Fruit fly (Drosophila melanogaster): ENCODE measurements around the gene CG10650.

- no peak for TF ChIP-seq CG2889 (GFP tag; IDR thresholded peaks at IDR 0.05)
- no peak for TF ChIP-seq CG8478 (optimal IDR thresholded peaks at IDR 0.05)
- TF ChIP-seq stc (GFP tag; IDR thresholded peaks at IDR 0.05), result no peak
- TF ChIP-seq lab (GFP tag; optimal IDR thresholded peaks at IDR 0.05), result no peak
- TF ChIP-seq cato (GFP tag; optimal IDR thresholded peaks at IDR 0.05; ENCODE audit: borderline replicate concordance), result no peak
- TF ChIP-seq hb (GFP tag; IDR thresholded peaks at IDR 0.05; ENCODE audit: partially characterized antibody), result no peak
- TF ChIP-seq Scr (GFP tag; IDR thresholded peaks at IDR 0.05; ENCODE audit: partially characterized antibody), result no peak
- no peak for TF ChIP-seq sd (tag; optimal IDR thresholded peaks at IDR 0.05)
- TF ChIP-seq D (optimal IDR thresholded peaks at IDR 0.05), result no peak
- no peak for TF ChIP-seq D (GFP tag; optimal IDR thresholded peaks at IDR 0.05)
These were observed 39.3 kb upstream of the CG10650 start for dm6 chr2L:19035013-19035412.

Data from whole organism, embryonic.